Worm (Caenorhabditis elegans): Measurements from ENCODE around the gene T25B9.12.

DNA sequence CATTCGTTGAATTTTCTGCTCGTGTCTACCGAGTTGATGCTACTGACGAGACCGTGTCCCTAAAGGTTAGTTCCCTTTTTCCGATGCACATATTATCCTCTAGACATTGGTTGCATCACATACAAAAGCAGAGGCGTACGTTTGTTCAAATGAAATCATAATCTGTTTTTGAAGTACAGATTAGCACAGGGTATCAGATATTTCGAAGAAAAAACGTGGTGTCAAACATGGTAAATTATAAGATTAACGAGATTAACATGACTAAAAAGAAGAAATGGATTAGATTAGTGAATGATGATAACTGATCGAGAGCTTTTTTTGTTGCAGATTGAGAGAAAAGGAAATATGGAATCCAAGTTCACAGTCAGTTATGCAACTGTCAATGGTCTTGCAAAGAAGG, 46.3 kb upstream of the T25B9.12 start:
- TF ChIP-seq W03F9.2 (tag; optimal IDR thresholded peaks at IDR 0.05) (no peak), him-1 (tag; optimal IDR thresholded peaks at IDR 0.05) (no peak)

Measured in whole organism, L4/young adult.